Fruit fly (Drosophila melanogaster) whole organism, embryonic: ENCODE results near the gene ttm50.

Experiments used
- Bdp1 ChIP-seq: fragments of 200-800 bp; sonication (Bioruptor generic); optimal IDR thresholded peaks from 3 replicates; lab custom pipeline; 2016; ENCODE audit warnings: missing biosample characterization, missing genetic modification characterization
- CG10462 ChIP-seq: fragments of 200-800 bp; sonication (Bioruptor generic); optimal IDR thresholded peaks from 2 replicates; lab custom pipeline; 2016; ENCODE audit warnings: missing biosample characterization, missing genetic modification characterization
- CG10543 ChIP-seq: fragments of 200-800 bp; sonication (Bioruptor generic); optimal IDR thresholded peaks from 3 replicates; lab custom pipeline; 2017; ENCODE audit warnings: missing biosample characterization, mild to moderate bottlenecking, missing genetic modification characterization, moderate library complexity
- CG10959 ChIP-seq: fragments of 200-800 bp; sonication (Bioruptor generic); IDR thresholded peaks from 2 replicates; pipeline ENCODE4 v1.3.6; 2022; ENCODE audit warnings: missing biosample characterization, missing genetic modification characterization
- CG11085 ChIP-seq: fragments of 200-800 bp; sonication (Bioruptor generic); IDR thresholded peaks from 2 replicates; pipeline ENCODE4 v1.3.6; 2022; ENCODE audit warnings: missing biosample characterization, missing genetic modification characterization
- CG11696 ChIP-seq: fragments of 200-800 bp; sonication (Bioruptor generic); IDR thresholded peaks from 2 replicates; pipeline ENCODE4 v1.3.6; 2022; ENCODE audit warnings: missing biosample characterization, missing genetic modification characterization
- CG12104 ChIP-seq: fragments of 200-800 bp; sonication (Bioruptor generic); optimal IDR thresholded peaks from 3 replicates; lab custom pipeline; 2016; ENCODE audit warnings: missing biosample characterization, missing genetic modification characterization
- CG14050 ChIP-seq: fragments of 200-800 bp; sonication (Bioruptor generic); IDR thresholded peaks from 3 replicates; pipeline ENCODE4 v1.3.6; 2022; ENCODE audit warnings: missing biosample characterization, missing genetic modification characterization
- CG14441 ChIP-seq: fragments of 200-800 bp; sonication (Bioruptor generic); IDR thresholded peaks from 2 replicates; pipeline ENCODE4 v1.3.6; 2022; ENCODE audit warnings: missing biosample characterization, missing genetic modification characterization
- CG1603 ChIP-seq: fragments of 200-800 bp; sonication (Bioruptor generic); optimal IDR thresholded peaks from 2 replicates; lab custom pipeline; 2019; ENCODE audit warnings: missing biosample characterization, mild to moderate bottlenecking, missing genetic modification characterization, moderate library complexity
- CG16813 ChIP-seq: fragments of 200-800 bp; sonication (Bioruptor generic); IDR thresholded peaks from 3 replicates; pipeline ENCODE4 v1.3.6; 2022; ENCODE audit warnings: missing biosample characterization, missing genetic modification characterization; ENCODE audit not compliant: partially characterized antibody
- CG16863 ChIP-seq: fragments of 200-800 bp; sonication (Bioruptor generic); optimal IDR thresholded peaks from 3 replicates; lab custom pipeline; 2016; ENCODE audit warnings: missing biosample characterization, missing genetic modification characterization
- CG17328 ChIP-seq: fragments of 200-800 bp; sonication (Bioruptor generic); IDR thresholded peaks from 2 replicates; pipeline ENCODE4 v1.3.6; 2022; ENCODE audit warnings: missing biosample characterization, missing genetic modification characterization
- CG17361 ChIP-seq: fragments of 200-800 bp; sonication (Bioruptor generic); IDR thresholded peaks from 3 replicates; pipeline ENCODE4 v1.3.6; 2022; ENCODE audit warnings: missing biosample characterization, missing genetic modification characterization
- CG17568 ChIP-seq: fragments of 200-800 bp; sonication (Bioruptor generic); optimal IDR thresholded peaks from 2 replicates; lab custom pipeline; 2018; ENCODE audit warnings: missing biosample characterization, mild to moderate bottlenecking, missing genetic modification characterization, moderate library complexity
- CG18476 ChIP-seq: fragments of 200-800 bp; sonication (Bioruptor generic); optimal IDR thresholded peaks from 2 replicates; lab custom pipeline; 2016; ENCODE audit warnings: missing biosample characterization, mild to moderate bottlenecking, missing genetic modification characterization
- CG2116 ChIP-seq: fragments of 200-800 bp; sonication (Bioruptor generic); optimal IDR thresholded peaks from 3 replicates; lab custom pipeline; 2018; ENCODE audit warnings: missing biosample characterization, mild to moderate bottlenecking, missing genetic modification characterization
- CG4617 ChIP-seq: fragments of 200-800 bp; sonication (Bioruptor generic); optimal IDR thresholded peaks from 3 replicates; lab custom pipeline; 2016; ENCODE audit warnings: missing biosample characterization, missing genetic modification characterization, borderline replicate concordance
- CG6683 ChIP-seq: fragments of 200-800 bp; sonication (Bioruptor generic); optimal IDR thresholded peaks from 2 replicates; lab custom pipeline; 2017; ENCODE audit warnings: missing biosample characterization, mild to moderate bottlenecking, missing genetic modification characterization, missing genetic modification reagents
- CG6813 ChIP-seq: fragments of 200-800 bp; sonication (Bioruptor generic); optimal IDR thresholded peaks from 2 replicates; lab custom pipeline; 2017; ENCODE audit warnings: missing biosample characterization, missing genetic modification characterization, mild to moderate bottlenecking, moderate library complexity, missing genetic modification reagents
- CG8281 ChIP-seq: fragments of 200-800 bp; sonication (Bioruptor generic); optimal IDR thresholded peaks from 2 replicates; lab custom pipeline; 2018; ENCODE audit warnings: missing biosample characterization, mild to moderate bottlenecking, missing genetic modification characterization, moderate library complexity
- CG8290 ChIP-seq, 3 experiments: fragments of 200-800 bp; sonication (Bioruptor generic); optimal IDR thresholded peaks; 2 replicates each; lab custom pipeline; 2016 to 2019; ENCODE audit warnings: missing biosample characterization in 3 of 3, missing genetic modification characterization in 3 of 3, mild to moderate bottlenecking in 2 of 3, moderate library complexity in 1 of 3
- CG8478 ChIP-seq: fragments of >200 bp; optimal IDR thresholded peaks from 2 replicates; lab custom pipeline; 2018
- CG9437 ChIP-seq: fragments of 200-800 bp; sonication (Bioruptor generic); optimal IDR thresholded peaks from 2 replicates; lab custom pipeline; 2018; ENCODE audit warnings: missing biosample characterization, mild to moderate bottlenecking, missing genetic modification characterization
- CHES-1-like ChIP-seq: fragments of 200-800 bp; sonication (Bioruptor generic); optimal IDR thresholded peaks from 2 replicates; lab custom pipeline; 2016; ENCODE audit warnings: missing biosample characterization, missing genetic modification characterization
- CTCF ChIP-seq: fragments of 200-800 bp; sonication (Bioruptor generic); optimal IDR thresholded peaks from 2 replicates; lab custom pipeline; 2017; ENCODE audit warnings: missing biosample characterization, mild to moderate bottlenecking, missing genetic modification characterization, moderate library complexity
- Doc2 ChIP-seq: fragments of 200-800 bp; sonication (Bioruptor generic); IDR thresholded peaks from 2 replicates; pipeline ENCODE4 v1.3.6; 2022; ENCODE audit warnings: missing biosample characterization, missing genetic modification characterization
- Eip74EF ChIP-seq, 2 experiments: fragments of 200-800 bp in 1 of 2; fragments of >200 bp in 1 of 2; sonication (Bioruptor generic) in 1 of 2; optimal IDR thresholded peaks; 2 replicates each; lab custom pipeline; 2017 to 2019; ENCODE audit warnings: missing biosample characterization in 2 of 2, missing genetic modification characterization in 2 of 2, mild to moderate bottlenecking in 1 of 2, moderate library complexity in 1 of 2
- Fer3 ChIP-seq: fragments of 200-800 bp; sonication (Bioruptor generic); optimal IDR thresholded peaks from 2 replicates; lab custom pipeline; 2018; ENCODE audit warnings: missing biosample characterization, mild to moderate bottlenecking, missing genetic modification characterization, moderate library complexity
- Gsc ChIP-seq: fragments of 200-800 bp; sonication (Bioruptor generic); IDR thresholded peaks from 2 replicates; pipeline ENCODE4 v1.3.6; 2022; ENCODE audit warnings: missing biosample characterization, missing genetic modification characterization
- MTF-1 ChIP-seq: fragments of 200-800 bp; sonication (Bioruptor generic); optimal IDR thresholded peaks from 2 replicates; lab custom pipeline; 2018; ENCODE audit warnings: missing biosample characterization, mild to moderate bottlenecking, missing genetic modification characterization, borderline replicate concordance
- Med ChIP-seq: fragments of 200-800 bp; sonication (Bioruptor generic); peaks from one replicate; lab custom pipeline; 2016; ENCODE audit warnings: missing biosample characterization, missing genetic modification characterization, mild to moderate bottlenecking, inconsistent platforms, moderate library complexity
- Oli ChIP-seq: fragments of 200-800 bp; sonication (Bioruptor generic); optimal IDR thresholded peaks from 2 replicates; lab custom pipeline; 2018; ENCODE audit warnings: missing biosample characterization, mild to moderate bottlenecking, missing genetic modification characterization, moderate library complexity
- Pdp1 ChIP-seq, 2 experiments: fragments of 200-800 bp; sonication (Bioruptor generic); optimal IDR thresholded peaks; 3 replicates each; lab custom pipeline; 2016; ENCODE audit warnings: missing biosample characterization in 2 of 2, missing genetic modification characterization in 2 of 2, mild to moderate bottlenecking in 1 of 2, moderate library complexity in 1 of 2
- Poxn ChIP-seq: fragments of 200-800 bp; sonication (Bioruptor generic); IDR thresholded peaks from 2 replicates; pipeline ENCODE4 v1.3.6; 2022; ENCODE audit warnings: missing biosample characterization, missing genetic modification characterization
- amos ChIP-seq: fragments of 200-800 bp; sonication (Bioruptor generic); IDR thresholded peaks from 2 replicates; pipeline ENCODE4 v1.3.6; 2022; ENCODE audit warnings: missing biosample characterization, missing genetic modification characterization; ENCODE audit not compliant: partially characterized antibody
- bcd ChIP-seq: fragments of 200-800 bp; sonication (Bioruptor generic); optimal IDR thresholded peaks from 2 replicates; lab custom pipeline; 2017; ENCODE audit warnings: missing biosample characterization, mild to moderate bottlenecking, missing genetic modification characterization
- crp ChIP-seq, 2 experiments: fragments of 200-800 bp; sonication (Bioruptor generic); optimal IDR thresholded peaks; 2 replicates in 1 of 2; 3 replicates in 1 of 2; lab custom pipeline; 2017; ENCODE audit warnings: missing biosample characterization in 2 of 2, missing genetic modification characterization in 2 of 2, mild to moderate bottlenecking in 1 of 2, moderate library complexity in 1 of 2
- disco-r ChIP-seq: fragments of 200-800 bp; sonication (Bioruptor generic); optimal IDR thresholded peaks from 2 replicates; lab custom pipeline; 2016; ENCODE audit warnings: missing biosample characterization, missing genetic modification characterization
- ewg ChIP-seq: fragments of 200-800 bp; sonication (Bioruptor generic); optimal IDR thresholded peaks from 3 replicates; lab custom pipeline; 2017; ENCODE audit warnings: mild to moderate bottlenecking, missing biosample characterization, missing genetic modification reagents, missing genetic modification characterization
- grau ChIP-seq: fragments of 200-800 bp; optimal IDR thresholded peaks from 3 replicates; lab custom pipeline; 2019; ENCODE audit warnings: missing biosample characterization, mild to moderate bottlenecking, missing genetic modification characterization, moderate library complexity
- gsb ChIP-seq: fragments of 200-800 bp; sonication (Bioruptor generic); IDR thresholded peaks from 2 replicates; pipeline ENCODE4 v1.3.6; 2022; ENCODE audit warnings: missing biosample characterization, missing genetic modification characterization
- hth ChIP-seq: fragments of >200 bp; optimal IDR thresholded peaks from 2 replicates; lab custom pipeline; 2017; ENCODE audit warnings: inconsistent platforms
- jumu ChIP-seq: fragments of 200-800 bp; sonication (Bioruptor generic); optimal IDR thresholded peaks from 3 replicates; lab custom pipeline; 2016; ENCODE audit warnings: missing biosample characterization, missing genetic modification characterization
- pnt ChIP-seq: fragments of 200-800 bp; sonication (Bioruptor generic); optimal IDR thresholded peaks from 3 replicates; lab custom pipeline; 2016; ENCODE audit warnings: missing biosample characterization, missing genetic modification characterization
- prd ChIP-seq, 3 experiments: fragments of >200 bp in 2 of 3; fragments of 200-800 bp in 1 of 3; sonication (Bioruptor generic) in 1 of 3; optimal IDR thresholded peaks in 2 of 3; IDR thresholded peaks in 1 of 3; 2 replicates in 2 of 3; 3 replicates in 1 of 3; pipeline versions ENCODE4 v1.3.6 to Lab custom; 2017 to 2022; ENCODE audit warnings: missing biosample characterization in 1 of 3, missing genetic modification characterization in 1 of 3
- sens-2 ChIP-seq: fragments of 200-800 bp; sonication (Bioruptor generic); IDR thresholded peaks from 2 replicates; pipeline ENCODE4 v1.3.6; 2022; ENCODE audit warnings: missing biosample characterization, missing genetic modification characterization
- sisA ChIP-seq: fragments of 200-800 bp; sonication (Bioruptor generic); IDR thresholded peaks from 2 replicates; pipeline ENCODE4 v1.3.6; 2022; ENCODE audit warnings: missing biosample characterization, missing genetic modification characterization
- tgo ChIP-seq: fragments of 200-800 bp; sonication (Bioruptor generic); IDR thresholded peaks from 3 replicates; pipeline ENCODE4 v1.3.6; 2022; ENCODE audit warnings: missing biosample characterization, missing genetic modification characterization
- trem ChIP-seq: fragments of 200-800 bp; optimal IDR thresholded peaks from 3 replicates; lab custom pipeline; 2019; ENCODE audit warnings: missing biosample characterization, mild to moderate bottlenecking, missing genetic modification characterization, moderate library complexity

ttm50 gene

DNA sequence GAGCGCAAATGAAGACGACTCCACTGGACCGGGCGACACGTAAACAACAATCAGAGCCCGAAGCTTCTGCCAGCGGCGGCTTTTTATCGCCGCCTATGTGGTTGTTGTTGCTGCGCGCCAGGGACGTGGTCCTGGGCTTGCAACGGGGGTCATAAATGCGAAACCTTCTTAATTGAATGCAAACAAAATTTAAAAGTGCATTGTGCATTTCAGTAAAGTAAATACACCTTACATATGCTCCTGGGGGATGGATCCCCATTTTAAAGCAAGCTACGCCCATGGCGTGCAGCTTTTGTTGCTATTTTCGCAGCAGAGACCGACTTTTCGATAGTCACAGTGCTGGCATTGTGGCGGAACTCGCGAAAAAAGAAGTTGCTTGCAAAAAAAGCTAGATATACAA, 28.3 kb downstream of the ttm50 start, which contains the start of gene Ugalt (continued):
- peak; percentile 100 for TF ChIP-seq CG6813 (GFP tag; lab: Kevin White, UChicago)
- TF ChIP-seq amos (GFP tag; lab: Robert Waterston, UW): peak; percentile 36; the same call in 1 of the 2 replicates
- peak; percentile 63 to 84 for TF ChIP-seq crp (GFP tag; optimal IDR thresholded peaks at IDR 0.05; lab: Kevin White, UChicago)
- peak; percentile 100 for TF ChIP-seq Med (GFP tag; lab: Kevin White, UChicago)
- peak; percentile 98 for TF ChIP-seq Bdp1 (GFP tag; lab: Kevin White, UChicago)
- peak; percentile 97 for TF ChIP-seq CG9437 (GFP tag; lab: Kevin White, UChicago)
- TF ChIP-seq trem: peak; percentile 98
- TF ChIP-seq Oli (tag; lab: Kevin White, UChicago): peak; percentile 100
- no peak for TF ChIP-seq hth (lab: Kevin White, UChicago)
- peak; percentile 100 for TF ChIP-seq CG11085 (GFP tag; lab: Robert Waterston, UW)
- TF ChIP-seq CG1603: peak; percentile 99
- peak; percentile 100 for TF ChIP-seq CG17361 (GFP tag; lab: Robert Waterston, UW)
- peak; percentile 98 for TF ChIP-seq CG8281
- TF ChIP-seq prd (optimal IDR thresholded peaks at IDR 0.05; lab: Kevin White, UChicago): no peak
- peak; percentile 100 for TF ChIP-seq prd (GFP tag; IDR thresholded peaks at IDR 0.05; lab: Robert Waterston, UW)
- TF ChIP-seq Poxn (GFP tag; lab: Robert Waterston, UW): peak; percentile 100
- TF ChIP-seq CG10959 (GFP tag; lab: Robert Waterston, UW): peak; percentile 100
- peak; percentile 100 for TF ChIP-seq CG18476 (GFP tag; lab: Kevin White, UChicago)
- TF ChIP-seq CG16813 (GFP tag; lab: Robert Waterston, UW): no peak
- TF ChIP-seq Doc2 (GFP tag; lab: Robert Waterston, UW): peak; percentile 100
- peak; percentile 100 for TF ChIP-seq sisA (GFP tag; lab: Robert Waterston, UW)
- TF ChIP-seq grau: peak; percentile 100
- peak; percentile 100 for TF ChIP-seq disco-r (GFP tag; lab: Kevin White, UChicago)
- TF ChIP-seq CG6683 (GFP tag; lab: Kevin White, UChicago): peak; percentile 100
- peak; percentile 86 for TF ChIP-seq CTCF (GFP tag; lab: Kevin White, UChicago)
- peak; percentile 100 for TF ChIP-seq CG14050
- TF ChIP-seq CG8290 (GFP tag; optimal IDR thresholded peaks at IDR 0.05; lab: Kevin White, UChicago): peak; percentile 100
- peak; percentile 98 to 100 for TF ChIP-seq CG8290 (tag; optimal IDR thresholded peaks at IDR 0.05; lab: Kevin White, UChicago)
- peak; percentile 100 for TF ChIP-seq CHES-1-like
- TF ChIP-seq jumu (GFP tag; lab: Kevin White, UChicago): peak; percentile 100
- TF ChIP-seq CG10543 (GFP tag; lab: Kevin White, UChicago): peak; percentile 100
- peak; percentile 100 for TF ChIP-seq CG11696 (GFP tag; lab: Robert Waterston, UW)
- peak; percentile 100 for TF ChIP-seq Pdp1 (GFP tag; optimal IDR thresholded peaks at IDR 0.05; lab: Kevin White, UChicago)
- peak; percentile 100 for TF ChIP-seq ewg (GFP tag; lab: Kevin White, UChicago)
- peak; percentile 100 for TF ChIP-seq CG12104 (GFP tag; lab: Kevin White, UChicago)
- TF ChIP-seq Eip74EF (GFP tag; optimal IDR thresholded peaks at IDR 0.05; lab: Kevin White, UChicago): peak in 1 of 2 experiments; percentile 100
- TF ChIP-seq Gsc (GFP tag; lab: Robert Waterston, UW): peak; percentile 100
- peak; percentile 100 for TF ChIP-seq CG14441
- peak; percentile 100 for TF ChIP-seq Fer3 (tag; lab: Kevin White, UChicago)
- peak; percentile 100 for TF ChIP-seq bcd (GFP tag; lab: Kevin White, UChicago)
- TF ChIP-seq gsb: peak; percentile 100
- TF ChIP-seq CG17328: peak; percentile 100
- peak; percentile 100 for TF ChIP-seq CG16863 (GFP tag; lab: Kevin White, UChicago)
- peak; percentile 100 for TF ChIP-seq sens-2 (GFP tag; lab: Robert Waterston, UW)
- TF ChIP-seq CG8478 (lab: Kevin White, UChicago): no peak
- TF ChIP-seq tgo (GFP tag; lab: Robert Waterston, UW): peak; percentile 100
- peak; percentile 95 for TF ChIP-seq CG2116 (GFP tag; lab: Kevin White, UChicago)
- peak; percentile 100 for TF ChIP-seq CG17568 (GFP tag; lab: Kevin White, UChicago)
- TF ChIP-seq pnt (GFP tag; lab: Kevin White, UChicago): peak; percentile 100
- TF ChIP-seq CG4617 (GFP tag; lab: Kevin White, UChicago): peak; percentile 100
- peak; percentile 100 for TF ChIP-seq CG10462
- peak; percentile 100 for TF ChIP-seq MTF-1
